Worm (Caenorhabditis elegans) whole organism, young adult: ENCODE results near the gene cyp-31A5.

Experiments used
- B0019.2 ChIP-seq: fragments of 200-800 bp; sonication (Bioruptor generic); conservative IDR thresholded peaks from 2 replicates; pipeline ENCODE4 v1.3.6; 2022; ENCODE audit warnings: missing genetic modification reagents, missing genetic modification characterization, missing compliant biosample characterization
- C17E4.6 ChIP-seq: fragments of 200-800 bp; sonication (Bioruptor generic); IDR thresholded peaks from 2 replicates; pipeline ENCODE4 v1.3.6; 2022; ENCODE audit warnings: missing genetic modification reagents, missing genetic modification characterization, missing compliant biosample characterization
- D2030.7 ChIP-seq: fragments of 200-800 bp; sonication (Bioruptor generic); IDR thresholded peaks from 2 replicates; pipeline ENCODE4 v1.3.6; 2022; ENCODE audit warnings: missing genetic modification reagents, missing genetic modification characterization, missing compliant biosample characterization
- F10E7.11 ChIP-seq: sonication (generic microtip); optimal IDR thresholded peaks from 2 replicates; lab custom pipeline; 2017; ENCODE audit warnings: mild to moderate bottlenecking, missing genetic modification characterization, moderate library complexity, missing compliant biosample characterization
- F39B2.1 ChIP-seq: fragments of 200-800 bp; sonication (Bioruptor generic); IDR thresholded peaks from 2 replicates; pipeline ENCODE4 v1.3.6; 2022; ENCODE audit warnings: missing genetic modification reagents, missing genetic modification characterization, missing compliant biosample characterization
- T07F8.4 ChIP-seq: sonication (generic microtip); optimal IDR thresholded peaks from 2 replicates; lab custom pipeline; 2016; ENCODE audit warnings: mild to moderate bottlenecking, missing genetic modification characterization, moderate library complexity, missing compliant biosample characterization
- Y53G8AR.9 ChIP-seq: fragments of 200-800 bp; sonication (Bioruptor generic); conservative IDR thresholded peaks from 2 replicates; pipeline ENCODE4 v1.3.6; 2022; ENCODE audit warnings: missing genetic modification reagents, missing genetic modification characterization, missing compliant biosample characterization
- Y67H2A.10 ChIP-seq: fragments of 200-800 bp; sonication (Bioruptor generic); conservative IDR thresholded peaks from 2 replicates; pipeline ENCODE4 v1.3.6; 2022; ENCODE audit warnings: missing genetic modification reagents, missing genetic modification characterization, missing compliant biosample characterization
- ZK185.1 ChIP-seq: sonication (generic microtip); optimal IDR thresholded peaks from 2 replicates; lab custom pipeline; 2016; ENCODE audit warnings: mild to moderate bottlenecking, missing genetic modification characterization, missing compliant biosample characterization; ENCODE audit not compliant: poor library complexity, severe bottlenecking
- akir-1 ChIP-seq: fragments of 200-800 bp; sonication (Bioruptor generic); optimal IDR thresholded peaks from 2 replicates; lab custom pipeline; 2018; ENCODE audit warnings: mild to moderate bottlenecking, missing genetic modification characterization, moderate library complexity, missing compliant biosample characterization
- ama-1 ChIP-seq, 3 experiments: fragments of 150-350 bp in 1 of 3; sonication (generic microtip) in 2 of 3; optimal IDR thresholded peaks; 2 replicates each; lab custom pipeline; 2014 to 2018; ENCODE audit warnings: missing biosample characterization in 2 of 3, missing genetic modification characterization in 2 of 3, missing genetic modification reagents in 2 of 3
- attf-6 ChIP-seq: fragments of 200-800 bp; sonication (Bioruptor generic); IDR thresholded peaks from 2 replicates; pipeline ENCODE4 v1.3.6; 2022; ENCODE audit warnings: missing genetic modification reagents, missing genetic modification characterization, missing compliant biosample characterization
- bed-2 ChIP-seq: fragments of 200-800 bp; sonication (Bioruptor generic); IDR thresholded peaks from 2 replicates; pipeline ENCODE4 v1.3.6; 2022; ENCODE audit warnings: missing genetic modification reagents, missing genetic modification characterization, missing compliant biosample characterization
- cebp-2 ChIP-seq: fragments of 200-800 bp; sonication (Bioruptor generic); IDR thresholded peaks from 2 replicates; pipeline ENCODE4 v1.3.6; 2022; ENCODE audit warnings: missing genetic modification characterization, missing compliant biosample characterization
- ceh-100 ChIP-seq: fragments of 200-800 bp; sonication (Bioruptor generic); IDR thresholded peaks from 2 replicates; pipeline ENCODE4 v1.3.6; 2022; ENCODE audit warnings: missing genetic modification reagents, missing genetic modification characterization, missing compliant biosample characterization
- ceh-27 ChIP-seq: fragments of 200-800 bp; sonication (Bioruptor generic); optimal IDR thresholded peaks from 2 replicates; lab custom pipeline; 2018; ENCODE audit warnings: mild to moderate bottlenecking, missing genetic modification characterization, moderate library complexity, missing compliant biosample characterization
- dpff-1 ChIP-seq: sonication (generic microtip); optimal IDR thresholded peaks from 2 replicates; lab custom pipeline; 2017; ENCODE audit warnings: mild to moderate bottlenecking, missing genetic modification characterization, missing compliant biosample characterization
- efl-1 ChIP-seq: fragments of 150-350 bp; optimal IDR thresholded peaks from 2 replicates; lab custom pipeline; 2014; ENCODE audit warnings: missing biosample characterization, missing genetic modification reagents, missing genetic modification characterization
- egl-18 ChIP-seq: fragments of 200-800 bp; sonication (Bioruptor generic); IDR thresholded peaks from 2 replicates; pipeline ENCODE4 v1.3.6; 2022; ENCODE audit warnings: missing genetic modification reagents, missing genetic modification characterization, missing compliant biosample characterization
- egl-44 ChIP-seq: fragments of 200-800 bp; sonication (Bioruptor generic); IDR thresholded peaks from 2 replicates; pipeline ENCODE4 v1.3.6; 2022; ENCODE audit warnings: missing genetic modification reagents, missing genetic modification characterization, missing compliant biosample characterization
- egrh-3 ChIP-seq: fragments of 200-800 bp; sonication (Bioruptor generic); IDR thresholded peaks from 2 replicates; pipeline ENCODE4 v1.3.6; 2022; ENCODE audit warnings: missing genetic modification reagents, missing genetic modification characterization, missing compliant biosample characterization
- ekl-4 ChIP-seq: fragments of 200-800 bp; sonication (Bioruptor generic); IDR thresholded peaks from 2 replicates; pipeline ENCODE4 v1.3.6; 2022; ENCODE audit warnings: missing genetic modification reagents, missing genetic modification characterization, missing compliant biosample characterization
- lin-40 ChIP-seq: sonication (generic microtip); optimal IDR thresholded peaks from 2 replicates; lab custom pipeline; 2016; ENCODE audit warnings: missing genetic modification characterization, mild to moderate bottlenecking, missing compliant biosample characterization, missing genotype, missing genetic modification reagents
- lir-1 ChIP-seq: fragments of 200-800 bp; sonication (Bioruptor generic); conservative IDR thresholded peaks from 2 replicates; pipeline ENCODE4 v1.3.6; 2022; ENCODE audit warnings: missing genetic modification reagents, missing genetic modification characterization, missing compliant biosample characterization
- lsl-1 ChIP-seq: fragments of 200-800 bp; sonication (Bioruptor generic); optimal IDR thresholded peaks from 2 replicates; lab custom pipeline; 2018; ENCODE audit warnings: mild to moderate bottlenecking, missing genetic modification characterization, moderate library complexity, missing compliant biosample characterization
- lsy-27 ChIP-seq: sonication (generic microtip); optimal IDR thresholded peaks from 2 replicates; lab custom pipeline; 2017; ENCODE audit warnings: missing genetic modification characterization, mild to moderate bottlenecking, missing compliant biosample characterization, antibody characterized with exemption, missing genotype, borderline replicate concordance; ENCODE audit not compliant: insufficient read depth
- madf-8 ChIP-seq: fragments of 200-800 bp; sonication (Bioruptor generic); conservative IDR thresholded peaks from 2 replicates; pipeline ENCODE4 v1.3.6; 2022; ENCODE audit warnings: missing genetic modification reagents, missing genetic modification characterization, missing compliant biosample characterization
- mcd-1 ChIP-seq: fragments of 200-800 bp; sonication (Bioruptor generic); IDR thresholded peaks from 2 replicates; pipeline ENCODE4 v1.3.6; 2022; ENCODE audit warnings: missing genetic modification reagents, missing genetic modification characterization, missing compliant biosample characterization
- mel-28 ChIP-seq: sonication (generic microtip); optimal IDR thresholded peaks from 2 replicates; lab custom pipeline; 2016; ENCODE audit warnings: borderline replicate concordance, mild to moderate bottlenecking, missing genetic modification characterization, missing compliant biosample characterization
- mes-4 ChIP-seq: sonication (generic microtip); optimal IDR thresholded peaks from 2 replicates; lab custom pipeline; 2016; ENCODE audit warnings: missing genotype, missing genetic modification characterization, missing compliant biosample characterization
- nhr-179 ChIP-seq: sonication (generic microtip); optimal IDR thresholded peaks from 2 replicates; lab custom pipeline; 2016; ENCODE audit warnings: mild to moderate bottlenecking, missing genetic modification characterization, missing compliant biosample characterization
- nhr-27 ChIP-seq: fragments of 200-800 bp; sonication (Bioruptor generic); optimal IDR thresholded peaks from 2 replicates; lab custom pipeline; 2018; ENCODE audit warnings: mild to moderate bottlenecking, missing genetic modification characterization, moderate library complexity, missing compliant biosample characterization
- pha-4 ChIP-seq: fragments of 150-350 bp; sonication (generic microtip); optimal IDR thresholded peaks from 2 replicates; lab custom pipeline; 2014; ENCODE audit warnings: missing biosample characterization, missing genetic modification reagents, missing genetic modification characterization
- rec-8 ChIP-seq, 2 experiments: sonication (generic microtip); optimal IDR thresholded peaks; 2 replicates each; lab custom pipeline; 2016; ENCODE audit warnings: mild to moderate bottlenecking in 2 of 2, missing genetic modification characterization in 2 of 2, missing genetic modification reagents in 2 of 2, missing genotype in 2 of 2, missing biosample characterization in 1 of 2, missing compliant biosample characterization in 1 of 2, moderate library complexity in 1 of 2
- repo-1 ChIP-seq: sonication (generic microtip); optimal IDR thresholded peaks from 2 replicates; lab custom pipeline; 2017; ENCODE audit warnings: mild to moderate bottlenecking, missing genetic modification characterization, missing compliant biosample characterization
- sdz-38 ChIP-seq: sonication (generic microtip); optimal IDR thresholded peaks from 2 replicates; lab custom pipeline; 2016; ENCODE audit warnings: missing genotype, missing genetic modification characterization, missing compliant biosample characterization
- snpc-1.1 ChIP-seq: sonication (generic microtip); optimal IDR thresholded peaks from 2 replicates; lab custom pipeline; 2017; ENCODE audit warnings: missing genetic modification characterization, mild to moderate bottlenecking, missing compliant biosample characterization, antibody characterized with exemption, moderate library complexity, missing genotype, missing genetic modification reagents; ENCODE audit not compliant: insufficient read depth
- snpc-1.3 ChIP-seq: sonication (generic microtip); optimal IDR thresholded peaks from 2 replicates; lab custom pipeline; 2017; ENCODE audit warnings: missing genetic modification characterization, mild to moderate bottlenecking, missing compliant biosample characterization, antibody characterized with exemption, moderate library complexity, missing genotype, missing genetic modification reagents; ENCODE audit not compliant: insufficient read depth
- snpc-4 ChIP-seq, 5 experiments: fragments of 150-350 bp in 1 of 5; sonication (generic microtip) in 4 of 5; optimal IDR thresholded peaks; 2 replicates each; lab custom pipeline; 2014 to 2018; ENCODE audit warnings: missing genetic modification characterization in 5 of 5, missing biosample characterization in 3 of 5, antibody characterized with exemption in 2 of 5, mild to moderate bottlenecking in 2 of 5, missing compliant biosample characterization in 2 of 5, missing genotype in 2 of 5, moderate library complexity in 2 of 5, missing genetic modification reagents in 1 of 5
- tbp1 ChIP-seq: fragments of 200-800 bp; sonication (Bioruptor generic); optimal IDR thresholded peaks from 2 replicates; lab custom pipeline; 2018; ENCODE audit warnings: mild to moderate bottlenecking, missing genetic modification characterization, missing compliant biosample characterization
- tbx-9 ChIP-seq: sonication (generic microtip); optimal IDR thresholded peaks from 2 replicates; lab custom pipeline; 2016; ENCODE audit warnings: borderline replicate concordance, missing genetic modification characterization, inconsistent platforms, missing compliant biosample characterization
- unc-130 ChIP-seq: sonication (generic microtip); optimal IDR thresholded peaks from 2 replicates; lab custom pipeline; 2016; ENCODE audit warnings: missing genetic modification reagents, missing genetic modification characterization, missing compliant biosample characterization
- ztf-22 ChIP-seq: fragments of 200-800 bp; sonication (Bioruptor generic); optimal IDR thresholded peaks from 2 replicates; lab custom pipeline; 2018; ENCODE audit warnings: mild to moderate bottlenecking, missing genetic modification characterization, moderate library complexity, missing compliant biosample characterization
- ztf-26 ChIP-seq: sonication (generic microtip); optimal IDR thresholded peaks from 2 replicates; lab custom pipeline; 2017; ENCODE audit warnings: missing genetic modification characterization, missing compliant biosample characterization

Gene cyp-31A5

ce11 chrIV:13386043-13386442 is 15.0 kb upstream of the cyp-31A5 start, which contains the start of the genes Y62E10A.20, Y62E10A.23 and mdt-9 (continued):
- peak; percentile 25 for TF ChIP-seq ceh-27 (GFP tag; lab: Kevin White, UChicago)
- peak; percentile 45 for TF ChIP-seq snpc-1.3
- peak; percentile 50 for TF ChIP-seq unc-130 (GFP tag; lab: Kevin White, UChicago)
- TF ChIP-seq attf-6: peak; percentile 46; the same call in 1 of the 2 replicates
- TF ChIP-seq lin-40 (tag; lab: Kevin White, UChicago): peak; percentile 47
- peak; percentile 41 for TF ChIP-seq lsl-1 (GFP tag; lab: Kevin White, UChicago)
- peak; percentile 38 for TF ChIP-seq efl-1 (GFP tag; lab: Kevin White, UChicago)
- TF ChIP-seq sdz-38 (tag; lab: Kevin White, UChicago): no peak
- peak; percentile 17 for TF ChIP-seq ZK185.1
- peak; percentile 63 for TF ChIP-seq ceh-100

ce11 chrIV:13386903-13387302 is 14.2 kb upstream of the cyp-31A5 start, which contains the start of gene lsm-3:
lsm-3 (plus strand) TSS chrIV:13387203.
- TF ChIP-seq tbp1: no peak
- no peak for TF ChIP-seq egl-44 (GFP tag; lab: Robert Waterston, UW)
- TF ChIP-seq pha-4 (tag; lab: Kevin White, UChicago): no peak
- TF ChIP-seq mcd-1 (GFP tag; lab: Robert Waterston, UW): no peak
- no peak for TF ChIP-seq Y67H2A.10 (GFP tag; lab: Robert Waterston, UW)
- TF ChIP-seq ekl-4 (GFP tag; lab: Robert Waterston, UW): no peak
- no peak for TF ChIP-seq T07F8.4 (tag; lab: Kevin White, UChicago)

ce11 chrIV:13388779-13389178 is 12.3 kb upstream of the cyp-31A5 start:
- TF ChIP-seq nhr-27 (tag; lab: Kevin White, UChicago) (no peak), cebp-2 (GFP tag; lab: Robert Waterston, UW) (0 out of 2 replicates have a peak, but pooled peaks have one; percentile 32), C17E4.6 (GFP tag; lab: Robert Waterston, UW) (no peak), madf-8 (GFP tag; lab: Robert Waterston, UW) (no peak), egl-18 (GFP tag; lab: Robert Waterston, UW) (no peak), attf-6 (no peak), dpff-1 (peak; percentile 50), snpc-4 (GFP tag; optimal IDR thresholded peaks at IDR 0.05; lab: Kevin White, UChicago) (no peak), snpc-4 (tag; optimal IDR thresholded peaks at IDR 0.05; lab: Kevin White, UChicago) (no peak), tbx-9 (tag; lab: Kevin White, UChicago) (no peak), lir-1 (GFP tag; lab: Robert Waterston, UW) (no peak), lsy-27 (no peak), rec-8 (tag; optimal IDR thresholded peaks at IDR 0.05; lab: Kevin White, UChicago) (no peak), mes-4 (no peak), B0019.2 (no peak), unc-130 (GFP tag; lab: Kevin White, UChicago) (no peak), F39B2.1 (GFP tag; lab: Robert Waterston, UW) (no peak), ztf-22 (GFP tag; lab: Kevin White, UChicago) (no peak), snpc-1.1 (tag; lab: Kevin White, UChicago) (no peak), mel-28 (tag; lab: Kevin White, UChicago) (no peak), Y53G8AR.9 (0 out of 2 replicates have a peak, but pooled peaks have one; percentile 57), repo-1 (tag; lab: Kevin White, UChicago) (peak; percentile 82), bed-2 (no peak), akir-1 (GFP tag; lab: Kevin White, UChicago) (no peak), ztf-26 (tag; lab: Kevin White, UChicago) (no peak), F10E7.11 (no peak), D2030.7 (GFP tag; lab: Robert Waterston, UW) (no peak), egrh-3 (GFP tag; lab: Robert Waterston, UW) (no peak), nhr-179 (tag; lab: Kevin White, UChicago) (no peak), ama-1 (optimal IDR thresholded peaks at IDR 0.05; lab: Kevin White, UChicago) (peak; percentile 62), ama-1 (GFP tag; optimal IDR thresholded peaks at IDR 0.05; lab: Kevin White, UChicago) (no peak)
